Worm (Caenorhabditis elegans): ENCODE results near the gene set-22.

The set-22 gene

DNA sequence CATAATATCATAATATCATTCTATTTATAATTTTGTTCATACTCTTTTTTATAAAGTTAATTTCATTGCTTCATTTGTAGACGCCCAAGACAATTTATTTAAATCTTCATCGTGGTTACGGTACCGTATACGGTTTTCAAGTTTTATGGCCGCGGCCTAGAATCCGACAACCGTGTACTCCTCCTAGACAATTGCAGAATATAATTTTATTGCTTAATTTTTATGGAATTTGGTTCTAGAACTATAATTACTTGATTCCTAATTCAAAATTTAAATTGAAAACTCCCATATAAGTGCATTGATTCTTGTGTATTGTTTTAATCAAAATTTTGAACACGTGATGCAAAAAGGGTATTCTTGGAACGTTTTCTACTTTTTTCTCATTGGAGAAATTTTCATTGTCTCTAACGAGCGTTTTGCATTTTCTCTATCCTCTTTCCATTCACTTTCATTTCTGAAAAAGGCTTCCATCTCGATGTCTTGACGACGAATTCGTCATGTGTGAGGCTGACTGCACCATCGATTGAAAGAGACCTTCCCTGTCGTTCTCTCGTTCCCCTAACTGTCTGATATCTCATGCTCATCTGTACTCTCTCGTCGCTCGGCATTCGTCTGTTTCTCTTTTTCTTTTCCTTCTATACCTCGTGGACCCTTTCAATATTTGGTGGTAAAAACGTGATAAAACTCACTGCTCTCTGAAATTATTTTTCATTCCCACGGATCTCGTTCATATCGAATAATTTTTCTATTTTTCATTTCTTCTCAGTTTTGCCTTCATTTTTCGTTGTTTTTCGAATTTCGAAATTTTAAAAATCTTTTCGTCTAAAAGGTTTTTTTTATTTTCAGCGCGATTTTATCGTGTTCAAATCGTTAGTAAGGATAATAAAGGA is 4.7 kb downstream of the set-22 start, which contains the start of gene pap-1:
Gene pap-1, plus strand, starts transcription at position 840 of the 890 bp plus-strand sequence.
- no peak for TF ChIP-seq zip-2 (tag; optimal IDR thresholded peaks at IDR 0.05)
- no peak for TF ChIP-seq egl-27 (tag; optimal IDR thresholded peaks at IDR 0.05)
- no peak for TF ChIP-seq attf-4 (tag; optimal IDR thresholded peaks at IDR 0.05)
- peak; percentile 6 for TF ChIP-seq unc-130 (GFP tag; optimal IDR thresholded peaks at IDR 0.05)
- peak; percentile 20; the same call in 1 of the 2 replicates for TF ChIP-seq lin-38 (GFP tag; IDR thresholded peaks at IDR 0.05)
- no peak for TF ChIP-seq nhr-48 (tag; optimal IDR thresholded peaks at IDR 0.05)
- TF ChIP-seq snpc-4 (tag; optimal IDR thresholded peaks at IDR 0.05): no peak
- peak; percentile 95 for TF ChIP-seq hlh-30 (tag; optimal IDR thresholded peaks at IDR 0.05; ENCODE audit: insufficient read depth)
- peak in 1 of 2 experiments; percentile 67 for TF ChIP-seq mdl-1 (tag; optimal IDR thresholded peaks at IDR 0.05)
- TF ChIP-seq nhr-11 (tag; optimal IDR thresholded peaks at IDR 0.05): no peak
- no peak for TF ChIP-seq dpl-1 (GFP tag; optimal IDR thresholded peaks at IDR 0.05)
- peak; percentile 15 for TF ChIP-seq aha-1 (tag)
- peak in 1 of 2 experiments; percentile 25 for TF ChIP-seq hif-1 (tag; optimal IDR thresholded peaks at IDR 0.05)
- peak; percentile 28 for TF ChIP-seq mxl-3 (GFP tag; optimal IDR thresholded peaks at IDR 0.05)
- TF ChIP-seq Y5F2A.4 (GFP tag; optimal IDR thresholded peaks at IDR 0.05): no peak
- TF ChIP-seq madf-5 (GFP tag; IDR thresholded peaks at IDR 0.05): no peak
- TF ChIP-seq pha-4 (GFP tag; IDR thresholded peaks at IDR 0.05): no peak
- TF ChIP-seq pha-4 (tag; optimal IDR thresholded peaks at IDR 0.05): no peak
- TF ChIP-seq mes-2 (tag; optimal IDR thresholded peaks at IDR 0.05; ENCODE audit: poor library complexity, severe bottlenecking): peak; percentile 75
- peak; percentile 57 for TF ChIP-seq hlh-11 (tag; optimal IDR thresholded peaks at IDR 0.05)
- TF ChIP-seq ceh-28 (tag; optimal IDR thresholded peaks at IDR 0.05): peak; percentile 59
- no peak for TF ChIP-seq nhr-76 (tag; optimal IDR thresholded peaks at IDR 0.05)
- TF ChIP-seq lsy-2 (tag; optimal IDR thresholded peaks at IDR 0.05): peak in 1 of 2 experiments; percentile 36
- TF ChIP-seq daf-19 (GFP tag; conservative IDR thresholded peaks at IDR 0.05): no peak

DNA sequence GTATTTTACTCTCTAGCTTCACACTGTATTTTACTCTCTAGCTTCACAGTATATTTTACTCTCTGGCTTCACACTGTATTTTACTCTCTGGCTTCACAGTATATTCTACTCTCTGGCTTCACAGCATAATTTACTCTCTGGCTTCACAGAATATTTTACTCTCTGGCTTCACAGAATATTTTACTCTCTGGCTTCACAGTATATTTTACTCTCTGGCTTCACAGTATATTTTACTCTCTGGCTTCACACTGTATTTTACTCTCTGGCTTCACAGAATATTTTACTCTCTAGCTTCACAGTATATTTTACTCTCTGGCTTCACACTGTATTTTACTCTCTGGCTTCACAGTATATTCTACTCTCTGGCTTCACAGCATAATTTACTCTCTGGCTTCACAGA is 13.2 kb downstream of the set-22 start:
- 0 out of 2 replicates have a peak, but pooled peaks have one; percentile 9 for TF ChIP-seq dmd-6 (GFP tag; IDR thresholded peaks at IDR 0.05)

DNA sequence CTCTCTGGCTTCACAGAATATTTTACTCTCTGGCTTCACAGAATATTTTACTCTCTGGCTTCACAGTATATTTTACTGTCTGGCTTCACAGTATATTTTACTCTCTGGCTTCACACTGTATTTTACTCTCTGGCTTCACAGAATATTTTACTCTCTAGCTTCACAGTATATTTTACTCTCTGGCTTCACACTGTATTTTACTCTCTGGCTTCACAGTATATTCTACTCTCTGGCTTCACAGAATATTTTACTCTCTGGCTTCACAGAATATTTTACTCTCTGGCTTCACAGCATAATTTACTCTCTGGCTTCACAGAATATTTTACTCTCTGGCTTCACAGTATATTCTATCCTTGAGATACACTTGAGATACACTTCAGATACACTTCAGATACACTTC is 13.6 kb downstream of the set-22 start:
- peak; percentile 61; the same call in 1 of the 2 replicates for TF ChIP-seq Y105C5A.15 (GFP tag; IDR thresholded peaks at IDR 0.05)
- TF ChIP-seq lim-7 (GFP tag; IDR thresholded peaks at IDR 0.05): peak; percentile 62; the same call in 1 of the 2 replicates
- peak; percentile 89 for TF ChIP-seq F26F4.8 (GFP tag; conservative IDR thresholded peaks at IDR 0.05)
- TF ChIP-seq ctbp-1 (GFP tag; IDR thresholded peaks at IDR 0.05): 0 out of 2 replicates have a peak, but pooled peaks have one; percentile 11
- TF ChIP-seq madf-5 (GFP tag; IDR thresholded peaks at IDR 0.05): peak in 1 of 2 experiments; percentile 74; a peak in 1 of 4 replicates
- TF ChIP-seq mxl-2 (GFP tag; conservative IDR thresholded peaks at IDR 0.05): 0 out of 2 replicates have a peak, but pooled peaks have one; percentile 22
- 0 out of 2 replicates have a peak, but pooled peaks have one; percentile 16 for TF ChIP-seq lin-1 (GFP tag; IDR thresholded peaks at IDR 0.05)

DNA sequence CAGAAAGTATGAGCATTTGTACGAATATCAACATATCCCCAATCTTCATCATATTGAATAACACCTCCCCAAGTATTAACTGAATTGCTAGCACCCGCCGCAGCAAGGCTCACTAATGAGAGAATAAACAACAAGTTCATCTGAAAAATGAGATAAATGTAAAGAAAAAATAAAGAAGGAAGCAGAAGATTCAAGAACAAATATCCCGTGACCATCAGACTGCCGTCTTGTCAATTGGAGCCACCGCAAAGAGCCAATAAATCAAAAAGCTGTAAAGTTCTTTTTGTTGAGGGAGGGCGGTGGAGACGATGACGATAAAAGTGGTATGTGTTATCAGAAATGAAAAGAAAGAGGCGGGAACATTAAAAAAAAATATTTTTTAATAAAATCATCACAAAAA is 16.8 kb downstream of the set-22 start, which contains the start of gene Y32F6A.5:
Gene Y32F6A.5, minus strand, starts transcription at position 140 of the 400 bp plus-strand sequence.
- peak in 1 of 2 experiments; percentile 2 for TF ChIP-seq lsy-2 (tag; optimal IDR thresholded peaks at IDR 0.05)
- peak in 1 of 2 experiments; percentile 24 for TF ChIP-seq hif-1 (tag; optimal IDR thresholded peaks at IDR 0.05)
- TF ChIP-seq hlh-11 (tag; optimal IDR thresholded peaks at IDR 0.05): peak; percentile 54
- peak; percentile 51 for TF ChIP-seq nhr-11 (tag; optimal IDR thresholded peaks at IDR 0.05)
- peak in 1 of 2 experiments; percentile 3 for TF ChIP-seq unc-62 (GFP tag; optimal IDR thresholded peaks at IDR 0.05 in 1 of 2)
- no peak for TF ChIP-seq unc-62 (tag; optimal IDR thresholded peaks at IDR 0.05)
- no peak for TF ChIP-seq cey-2 (tag; optimal IDR thresholded peaks at IDR 0.05; ENCODE audit: borderline replicate concordance, insufficient read depth)
- peak in 1 of 2 experiments; percentile 74 for TF ChIP-seq daf-16 (GFP tag; optimal IDR thresholded peaks at IDR 0.05)
- no peak for TF ChIP-seq daf-16 (tag; optimal IDR thresholded peaks at IDR 0.05)
- TF ChIP-seq fkh-10 (GFP tag; optimal IDR thresholded peaks at IDR 0.05): no peak
- no peak for TF ChIP-seq dmd-9 (GFP tag; IDR thresholded peaks at IDR 0.05)
- TF ChIP-seq mdt-29 (GFP tag; IDR thresholded peaks at IDR 0.05): peak; percentile 71; the same call in 1 of the 2 replicates
- no peak for TF ChIP-seq zfp-2 (tag; optimal IDR thresholded peaks at IDR 0.05)
- TF ChIP-seq ceh-20 (GFP tag; IDR thresholded peaks at IDR 0.05): peak; percentile 65
- TF ChIP-seq F44E2.7 (GFP tag; IDR thresholded peaks at IDR 0.05): no peak
- no peak for TF ChIP-seq R02D3.7 (tag; optimal IDR thresholded peaks at IDR 0.05)
